Fruit fly (Drosophila melanogaster): ENCODE results near the gene Mst33A.

Gene Mst33A

dm6 chr2L:11586733-11587132 lies at the start of gene Mst33A:
Gene Mst33A (minus strand): TSS chr2L:11586833.
- TF ChIP-seq dmrt93B (GFP tag; optimal IDR thresholded peaks at IDR 0.05), result no peak
- no peak for TF ChIP-seq usp (GFP tag; optimal IDR thresholded peaks at IDR 0.05)
- TF ChIP-seq Myc (optimal IDR thresholded peaks at IDR 0.05), result no peak
- TF ChIP-seq CrebA (GFP tag; optimal IDR thresholded peaks at IDR 0.05; ENCODE audit: borderline replicate concordance), result no peak
- TF ChIP-seq HLH106 (tag; optimal IDR thresholded peaks at IDR 0.05), result no peak
- TF ChIP-seq brk (GFP tag; optimal IDR thresholded peaks at IDR 0.05), result no peak
- no peak for TF ChIP-seq dsf (GFP tag; optimal IDR thresholded peaks at IDR 0.05; ENCODE audit: borderline replicate concordance)
- TF ChIP-seq lola (GFP tag; optimal IDR thresholded peaks at IDR 0.05), result no peak
- TF ChIP-seq Rel (GFP tag; optimal IDR thresholded peaks at IDR 0.05), result no peak
- TF ChIP-seq Rel (tag; optimal IDR thresholded peaks at IDR 0.05), result no peak
- TF ChIP-seq psq (GFP tag; optimal IDR thresholded peaks at IDR 0.05), result no peak

dm6 chr2L:11628292-11628691 lies 41.7 kb upstream of the Mst33A start:
- no peak for TF ChIP-seq Abd-B (GFP tag; optimal IDR thresholded peaks at IDR 0.05)
- no peak for TF ChIP-seq Hr83 (GFP tag; optimal IDR thresholded peaks at IDR 0.05; ENCODE audit: poor library complexity, severe bottlenecking)
- TF ChIP-seq Hnf4 (GFP tag; optimal IDR thresholded peaks at IDR 0.05), result no peak
- TF ChIP-seq psq (GFP tag; optimal IDR thresholded peaks at IDR 0.05), result no peak
- no peak for TF ChIP-seq CG9705 (GFP tag; optimal IDR thresholded peaks at IDR 0.05)
- no peak for TF ChIP-seq usp (GFP tag; optimal IDR thresholded peaks at IDR 0.05)
- TF ChIP-seq sv (GFP tag; optimal IDR thresholded peaks at IDR 0.05), result no peak
- no peak for TF ChIP-seq CG32264 (GFP tag; optimal IDR thresholded peaks at IDR 0.05)
- no peak for TF ChIP-seq woc (GFP tag; optimal IDR thresholded peaks at IDR 0.05)
- no peak for TF ChIP-seq Mio (GFP tag; optimal IDR thresholded peaks at IDR 0.05)
- no peak for TF ChIP-seq Sp1 (GFP tag; optimal IDR thresholded peaks at IDR 0.05)
- TF ChIP-seq Vsx2 (GFP tag; optimal IDR thresholded peaks at IDR 0.05; ENCODE audit: partially characterized antibody), result no peak
- no peak for TF ChIP-seq HLH106 (tag; optimal IDR thresholded peaks at IDR 0.05)
- TF ChIP-seq Jra (GFP tag; optimal IDR thresholded peaks at IDR 0.05), result no peak
- no peak for TF ChIP-seq br (GFP tag; optimal IDR thresholded peaks at IDR 0.05)
- TF ChIP-seq CrebA (GFP tag; optimal IDR thresholded peaks at IDR 0.05; ENCODE audit: borderline replicate concordance), result no peak

dm6 chr2L:11624190-11624589 lies 37.6 kb upstream of the Mst33A start:
- TF ChIP-seq Vsx2 (GFP tag; optimal IDR thresholded peaks at IDR 0.05; ENCODE audit: partially characterized antibody) (no peak), dl (GFP tag; optimal IDR thresholded peaks at IDR 0.05; ENCODE audit: insufficient read depth in 1 of 2, partially characterized antibody in 2 of 2) (no peak), Mio (GFP tag; optimal IDR thresholded peaks at IDR 0.05) (no peak), CG32264 (GFP tag; optimal IDR thresholded peaks at IDR 0.05) (no peak), foxo (GFP tag; optimal IDR thresholded peaks at IDR 0.05) (no peak)

dm6 chr2L:11611672-11612071 lies 25.0 kb upstream of the Mst33A start, which contains the start of gene spag4:
Gene spag4 (minus strand): TSS chr2L:11611772.
- TF ChIP-seq Rel (GFP tag; optimal IDR thresholded peaks at IDR 0.05) (no peak), Rel (tag; optimal IDR thresholded peaks at IDR 0.05) (no peak), ey (GFP tag; optimal IDR thresholded peaks at IDR 0.05) (no peak), Jra (GFP tag; optimal IDR thresholded peaks at IDR 0.05) (no peak), dl (GFP tag; optimal IDR thresholded peaks at IDR 0.05; ENCODE audit: insufficient read depth in 1 of 2, partially characterized antibody in 2 of 2) (no peak)

dm6 chr2L:11591578-11591977 lies 4.9 kb upstream of the Mst33A start, which contains the start of gene Acp33A:
Gene Acp33A (minus strand): TSS chr2L:11591678.
- TF ChIP-seq Vsx2 (GFP tag; optimal IDR thresholded peaks at IDR 0.05; ENCODE audit: partially characterized antibody), result no peak
- TF ChIP-seq Myc (optimal IDR thresholded peaks at IDR 0.05), result no peak
- no peak for TF ChIP-seq dsf (GFP tag; optimal IDR thresholded peaks at IDR 0.05; ENCODE audit: borderline replicate concordance)
- no peak for TF ChIP-seq GATAd (GFP tag; optimal IDR thresholded peaks at IDR 0.05)
- no peak for TF ChIP-seq CG9705 (GFP tag; optimal IDR thresholded peaks at IDR 0.05)
- no peak for TF ChIP-seq jim (GFP tag; optimal IDR thresholded peaks at IDR 0.05)
- TF ChIP-seq lola (GFP tag; optimal IDR thresholded peaks at IDR 0.05), result no peak
- TF ChIP-seq Mio (GFP tag; optimal IDR thresholded peaks at IDR 0.05), result no peak
- TF ChIP-seq Hr78 (GFP tag; optimal IDR thresholded peaks at IDR 0.05), result no peak
- no peak for TF ChIP-seq Rel (GFP tag; optimal IDR thresholded peaks at IDR 0.05)
- no peak for TF ChIP-seq Rel (tag; optimal IDR thresholded peaks at IDR 0.05)
- TF ChIP-seq Hr83 (GFP tag; optimal IDR thresholded peaks at IDR 0.05; ENCODE audit: poor library complexity, severe bottlenecking), result no peak

- TF ChIP-seq rgr (GFP tag; optimal IDR thresholded peaks at IDR 0.05) (no peak), Dfd (GFP tag; optimal IDR thresholded peaks at IDR 0.05) (no peak), CG32264 (GFP tag; optimal IDR thresholded peaks at IDR 0.05) (no peak), OdsH (GFP tag; optimal IDR thresholded peaks at IDR 0.05) (no peak), Hr83 (GFP tag; optimal IDR thresholded peaks at IDR 0.05; ENCODE audit: poor library complexity, severe bottlenecking) (no peak), lola (GFP tag; optimal IDR thresholded peaks at IDR 0.05) (no peak), Jra (GFP tag; optimal IDR thresholded peaks at IDR 0.05) (no peak), sv (GFP tag; optimal IDR thresholded peaks at IDR 0.05) (no peak), Dif (GFP tag; optimal IDR thresholded peaks at IDR 0.05; ENCODE audit: partially characterized antibody) (no peak), Myc (optimal IDR thresholded peaks at IDR 0.05) (no peak), Hr78 (GFP tag; optimal IDR thresholded peaks at IDR 0.05) (no peak), CG9705 (GFP tag; optimal IDR thresholded peaks at IDR 0.05) (no peak)
These were observed 2.4 kb upstream of the Mst33A start for dm6 chr2L:11589064-11589463.
